Worm (Caenorhabditis elegans): ENCODE results near the gene acl-1.

DNA sequence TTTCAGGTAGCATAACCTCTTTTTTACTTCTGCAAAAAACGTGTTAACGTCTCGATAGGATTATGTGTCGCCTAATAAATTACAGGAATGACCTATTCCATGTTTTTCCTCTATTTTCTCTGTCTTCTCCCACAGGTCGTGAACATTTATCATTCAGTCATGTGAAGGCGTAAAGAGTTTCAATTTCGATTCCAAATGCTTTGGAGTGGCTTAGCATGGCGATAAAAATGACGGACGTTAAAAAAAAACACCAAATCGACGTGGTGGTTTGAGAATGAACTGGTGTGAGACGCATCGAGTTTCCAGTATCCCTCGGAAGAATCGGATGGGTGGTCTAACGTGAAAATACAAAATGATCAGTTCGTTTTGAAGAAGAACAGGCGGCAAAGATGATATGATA lies 19.9 kb downstream of the acl-1 start:
- TF ChIP-seq ztf-4 (tag; optimal IDR thresholded peaks at IDR 0.05) (no peak), nhr-10 (tag; optimal IDR thresholded peaks at IDR 0.05) (no peak), elt-3 (tag; optimal IDR thresholded peaks at IDR 0.05) (no peak), fos-1 (tag; optimal IDR thresholded peaks at IDR 0.05) (no peak), nhr-23 (tag; optimal IDR thresholded peaks at IDR 0.05) (no peak), ztf-1 (GFP tag; conservative IDR thresholded peaks at IDR 0.05) (no peak), unc-62 (GFP tag; optimal IDR thresholded peaks at IDR 0.05) (no peak)
